Worm (Caenorhabditis elegans) whole organism, midembryonic: ENCODE data around the gene F54B3.4.

Experiments used
- T22C8.4 ChIP-seq: fragments of 200-800 bp; sonication (Bioruptor generic); IDR thresholded peaks from 2 replicates; pipeline ENCODE4 v1.3.6; 2022; ENCODE audit warnings: missing genetic modification characterization, missing compliant biosample characterization
- flt-1 ChIP-seq: fragments of 200-800 bp; sonication (Bioruptor generic); IDR thresholded peaks from 2 replicates; pipeline ENCODE4 v1.3.6; 2022; ENCODE audit warnings: missing genetic modification characterization, missing compliant biosample characterization
- tab-1 ChIP-seq: fragments of 200-800 bp; sonication (Bioruptor generic); IDR thresholded peaks from 2 replicates; pipeline ENCODE4 v1.3.6; 2022; ENCODE audit warnings: missing genetic modification characterization, missing compliant biosample characterization

- TF ChIP-seq flt-1 (GFP tag; lab: Robert Waterston, UW) (peak; percentile 95), tab-1 (GFP tag; lab: Robert Waterston, UW) (peak; percentile 88), T22C8.4 (GFP tag; lab: Robert Waterston, UW) (peak; percentile 85; the same call in 1 of the 2 replicates)
Observed at ce11 chrII:10248355-10249041, 22.5 kb downstream of the F54B3.4 start, which contains the start of gene atad-3.
